Worm (Caenorhabditis elegans): ENCODE measurements around the gene C09B9.4.
A peak's percentile ranks its signal among the peaks of the same experiment; 100 is the strongest.
"Not testable (repeated sequence)": the region's sequence is repeated elsewhere in the genome, so short reads cannot be mapped to it uniquely, and the experiment has no call there.

Gene C09B9.4

DNA sequence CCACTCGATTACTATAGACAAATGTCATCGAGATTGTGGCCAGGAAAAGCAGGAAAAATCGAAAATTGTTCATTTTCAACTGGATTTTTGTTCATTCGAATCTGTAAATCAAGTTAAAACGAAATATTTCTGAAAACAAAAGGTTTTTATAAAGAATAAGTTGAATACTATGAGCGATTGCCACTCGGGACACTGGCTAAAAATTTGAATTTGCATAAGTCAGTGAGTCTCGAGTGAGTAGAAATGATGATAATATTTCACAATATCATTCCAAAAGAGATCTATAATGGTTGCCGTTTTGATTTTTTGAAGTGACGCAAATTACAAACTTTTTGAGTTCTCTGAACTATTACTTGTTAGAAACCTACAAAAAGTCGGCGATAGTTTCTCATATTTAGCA is 12.6 kb downstream of the C09B9.4 start, which contains the start of gene T28H11.8:
Gene T28H11.8, minus strand, starts transcription at position 101 of the 400 bp plus-strand sequence.
- TF ChIP-seq ztf-23 (GFP tag; IDR thresholded peaks at IDR 0.05) = no peak
- no peak for TF ChIP-seq med-1 (GFP tag; optimal IDR thresholded peaks at IDR 0.05; ENCODE audit: insufficient read depth)
- no peak for TF ChIP-seq klf-2 (GFP tag; conservative IDR thresholded peaks at IDR 0.05)
- no peak for TF ChIP-seq tab-1 (GFP tag; IDR thresholded peaks at IDR 0.05)
- no peak for TF ChIP-seq cog-1 (tag; optimal IDR thresholded peaks at IDR 0.05)
- TF ChIP-seq ref-1 (GFP tag; conservative IDR thresholded peaks at IDR 0.05) = no peak
- TF ChIP-seq T22C8.4 (GFP tag; IDR thresholded peaks at IDR 0.05) = no peak
- no peak for TF ChIP-seq flt-1 (GFP tag; IDR thresholded peaks at IDR 0.05)
- no peak for TF ChIP-seq ztf-29 (GFP tag; IDR thresholded peaks at IDR 0.05)

DNA sequence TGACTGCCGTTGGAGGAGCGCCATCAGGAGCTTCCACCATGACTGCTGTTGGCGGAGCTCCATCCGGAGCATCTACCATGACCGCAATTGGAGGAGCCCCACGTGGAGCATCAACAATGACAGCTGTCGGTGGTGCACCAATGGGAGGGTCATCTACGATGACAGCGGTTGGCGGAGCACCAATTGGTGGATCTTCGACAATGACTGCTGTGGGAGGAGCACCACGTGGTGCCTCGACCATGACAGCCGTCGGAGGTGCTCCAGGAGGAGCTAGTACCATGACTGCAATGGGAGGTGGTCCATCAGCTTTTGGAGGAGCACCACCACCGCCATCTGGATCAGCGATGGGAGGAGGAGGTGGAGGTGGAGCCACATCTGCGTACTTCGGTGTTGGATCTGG is 16.1 kb downstream of the C09B9.4 start, which contains the start of gene T28H11.7:
Gene T28H11.7, minus strand, starts transcription at position 101 of the 400 bp plus-strand sequence.
- 0 out of 2 replicates have a peak, but pooled peaks have one; percentile 9 for TF ChIP-seq tab-1 (GFP tag; IDR thresholded peaks at IDR 0.05)

DNA sequence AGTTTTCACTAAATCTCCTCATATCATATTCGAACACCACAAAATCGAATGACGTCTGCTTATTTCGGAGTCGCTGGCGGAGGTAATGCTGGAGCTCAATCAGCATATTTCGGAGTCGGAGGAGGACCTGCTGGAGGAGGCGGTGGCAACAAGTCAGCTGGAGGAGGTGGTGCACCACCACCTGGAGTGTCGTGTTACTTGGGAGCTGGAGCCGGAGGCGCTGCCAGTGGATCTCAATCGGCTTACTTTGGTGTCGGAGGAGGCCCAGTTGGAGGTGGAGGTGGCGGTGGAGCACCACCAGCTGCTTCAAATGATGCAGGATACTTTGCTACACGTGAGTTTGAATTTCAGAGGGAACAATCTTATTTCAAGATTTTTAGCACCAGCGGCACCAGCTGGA is 16.7 kb downstream of the C09B9.4 start, which contains the start of gene ssq-4:
Gene ssq-4, plus strand, starts transcription at position 19 of the 400 bp plus-strand sequence.
- TF ChIP-seq ztf-29 (GFP tag; IDR thresholded peaks at IDR 0.05); ref-1 (GFP tag; conservative IDR thresholded peaks at IDR 0.05); tab-1 (GFP tag; IDR thresholded peaks at IDR 0.05): not testable (repeated sequence)

DNA sequence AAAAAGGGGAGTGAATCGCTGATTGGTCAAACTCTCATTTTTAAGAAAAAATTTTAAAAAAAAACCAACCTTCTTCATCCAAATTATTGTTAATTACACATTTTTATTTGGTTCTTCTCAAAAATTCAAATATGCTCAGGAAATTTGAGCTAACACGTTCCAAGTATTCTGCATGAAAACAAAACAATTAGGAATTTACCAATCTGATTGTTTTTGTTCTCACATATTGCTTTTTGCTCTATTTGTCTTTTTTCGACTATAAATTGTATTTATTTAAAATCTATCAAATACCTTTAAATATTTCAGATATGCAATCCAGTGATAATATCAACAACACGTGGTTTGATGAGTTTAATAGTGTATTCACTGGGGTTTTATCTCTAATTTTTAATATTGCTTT is 20.9 kb downstream of the C09B9.4 start, which contains the start of gene srm-1:
Gene srm-1, plus strand, starts transcription at position 301 of the 400 bp plus-strand sequence.
- TF ChIP-seq klf-2 (GFP tag; conservative IDR thresholded peaks at IDR 0.05) (no peak), tab-1 (GFP tag; IDR thresholded peaks at IDR 0.05) (no peak), ztf-23 (GFP tag; IDR thresholded peaks at IDR 0.05) (no peak), ztf-29 (GFP tag; IDR thresholded peaks at IDR 0.05) (no peak), cog-1 (tag; optimal IDR thresholded peaks at IDR 0.05) (no peak)

DNA sequence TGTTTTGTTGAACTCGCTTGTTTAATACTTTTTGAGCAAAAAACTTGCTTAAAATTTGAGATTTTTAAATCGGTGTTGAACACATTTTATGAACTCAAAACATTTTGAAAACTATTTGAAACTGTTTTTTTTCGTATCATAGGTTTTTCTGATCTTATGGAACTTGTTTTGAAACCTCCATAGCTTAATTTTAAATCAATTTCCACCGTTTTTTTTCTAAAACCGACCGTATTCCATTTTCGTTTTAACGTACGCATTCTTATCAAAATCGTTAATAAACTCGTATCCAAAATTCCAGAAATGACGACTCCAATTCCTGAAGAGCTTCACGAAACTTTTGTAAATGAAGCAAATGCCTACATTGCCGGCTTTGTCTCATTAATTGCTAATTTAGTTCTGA is 24.8 kb downstream of the C09B9.4 start, which contains the start of gene srm-2:
Gene srm-2, plus strand, starts transcription at position 301 of the 400 bp plus-strand sequence.
- no peak for TF ChIP-seq ztf-29 (GFP tag; IDR thresholded peaks at IDR 0.05)
- TF ChIP-seq med-1 (GFP tag; optimal IDR thresholded peaks at IDR 0.05; ENCODE audit: insufficient read depth) = no peak
- no peak for TF ChIP-seq tab-1 (GFP tag; IDR thresholded peaks at IDR 0.05)
- TF ChIP-seq ztf-23 (GFP tag; IDR thresholded peaks at IDR 0.05) = no peak
- no peak for TF ChIP-seq klf-2 (GFP tag; conservative IDR thresholded peaks at IDR 0.05)
- TF ChIP-seq T22C8.4 (GFP tag; IDR thresholded peaks at IDR 0.05) = no peak
- TF ChIP-seq ref-1 (GFP tag; conservative IDR thresholded peaks at IDR 0.05) = no peak
- no peak for TF ChIP-seq cog-1 (tag; optimal IDR thresholded peaks at IDR 0.05)
- no peak for TF ChIP-seq flt-1 (GFP tag; IDR thresholded peaks at IDR 0.05)

DNA sequence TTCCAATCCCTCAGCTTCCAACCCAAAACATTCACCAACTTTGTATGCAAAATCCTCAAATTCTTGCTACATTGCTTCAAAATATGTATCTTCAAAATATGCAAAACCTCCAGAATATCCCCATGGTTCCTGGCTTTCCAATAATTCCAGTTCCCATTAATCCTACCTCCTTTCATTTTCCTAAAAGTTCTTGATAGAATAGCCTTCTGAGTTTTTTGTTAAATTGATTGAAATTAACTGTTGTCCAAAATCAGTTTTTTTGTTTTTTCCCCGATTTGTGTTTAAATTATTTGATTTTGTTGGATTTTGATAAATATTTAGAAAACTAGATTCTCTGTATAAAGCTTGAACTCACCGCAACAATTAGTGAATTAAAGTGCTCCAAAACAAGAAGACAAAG is 28.0 kb downstream of the C09B9.4 start:
- TF ChIP-seq klf-2 (GFP tag; conservative IDR thresholded peaks at IDR 0.05) (no peak), T22C8.4 (GFP tag; IDR thresholded peaks at IDR 0.05) (no peak), med-1 (GFP tag; optimal IDR thresholded peaks at IDR 0.05; ENCODE audit: insufficient read depth) (no peak), ztf-23 (GFP tag; IDR thresholded peaks at IDR 0.05) (no peak)

DNA sequence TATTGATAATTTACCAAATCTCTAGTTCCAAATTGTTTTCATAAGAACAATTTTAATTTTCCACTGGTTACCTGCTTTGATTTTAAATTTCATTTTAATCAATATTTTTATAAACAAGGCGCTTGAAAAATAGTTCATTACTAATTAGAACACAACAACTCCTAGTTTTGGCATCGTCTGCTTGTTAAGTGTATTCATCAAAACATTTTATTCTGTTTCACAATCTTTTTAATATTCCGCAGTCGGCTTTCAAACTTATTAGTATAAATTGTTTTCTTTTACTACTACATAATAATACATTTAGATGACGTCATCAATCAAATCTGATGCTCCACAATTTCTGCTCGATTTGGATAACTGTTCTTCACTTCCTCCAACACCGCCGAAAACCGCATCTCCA is 30.7 kb downstream of the C09B9.4 start, which contains the start of gene pes-1:
Gene pes-1, plus strand, starts transcription at position 301 of the 400 bp plus-strand sequence.
- no peak for TF ChIP-seq ztf-29 (GFP tag; IDR thresholded peaks at IDR 0.05)
- no peak for TF ChIP-seq tab-1 (GFP tag; IDR thresholded peaks at IDR 0.05)
- no peak for TF ChIP-seq T22C8.4 (GFP tag; IDR thresholded peaks at IDR 0.05)
- TF ChIP-seq cog-1 (tag; optimal IDR thresholded peaks at IDR 0.05) = no peak
- TF ChIP-seq ztf-23 (GFP tag; IDR thresholded peaks at IDR 0.05) = no peak
- no peak for TF ChIP-seq klf-2 (GFP tag; conservative IDR thresholded peaks at IDR 0.05)
- no peak for TF ChIP-seq flt-1 (GFP tag; IDR thresholded peaks at IDR 0.05)
- no peak for TF ChIP-seq ref-1 (GFP tag; conservative IDR thresholded peaks at IDR 0.05)
- no peak for TF ChIP-seq med-1 (GFP tag; optimal IDR thresholded peaks at IDR 0.05; ENCODE audit: insufficient read depth)

DNA sequence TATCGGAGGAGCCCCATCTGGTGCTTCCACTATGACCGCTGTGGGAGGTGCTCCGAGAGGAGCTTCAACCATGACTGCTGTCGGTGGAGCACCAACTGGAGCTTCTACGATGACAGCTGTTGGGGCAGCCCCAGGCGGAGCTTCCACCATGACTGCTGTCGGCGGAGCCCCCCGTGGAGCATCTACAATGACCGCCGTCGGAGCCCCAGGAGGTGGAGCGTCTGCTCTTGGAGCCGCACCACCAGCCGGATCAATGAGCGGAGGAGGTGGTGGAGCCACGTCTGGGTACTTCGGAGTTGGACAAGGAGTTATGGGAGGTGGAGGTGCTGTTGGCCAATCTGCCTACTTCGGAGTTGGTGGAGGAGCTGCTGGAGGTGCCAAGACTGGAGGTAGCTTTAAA is 36.2 kb downstream of the C09B9.4 start:
- TF ChIP-seq ref-1 (GFP tag; conservative IDR thresholded peaks at IDR 0.05) (no peak), flt-1 (GFP tag; IDR thresholded peaks at IDR 0.05) (no peak), klf-2 (GFP tag; conservative IDR thresholded peaks at IDR 0.05) (no peak), cog-1 (tag; optimal IDR thresholded peaks at IDR 0.05) (no peak), T22C8.4 (GFP tag; IDR thresholded peaks at IDR 0.05) (no peak), med-1 (GFP tag; optimal IDR thresholded peaks at IDR 0.05; ENCODE audit: insufficient read depth) (no peak), ztf-23 (GFP tag; IDR thresholded peaks at IDR 0.05) (no peak), tab-1 (GFP tag; IDR thresholded peaks at IDR 0.05) (no peak), ztf-29 (GFP tag; IDR thresholded peaks at IDR 0.05) (no peak)

DNA sequence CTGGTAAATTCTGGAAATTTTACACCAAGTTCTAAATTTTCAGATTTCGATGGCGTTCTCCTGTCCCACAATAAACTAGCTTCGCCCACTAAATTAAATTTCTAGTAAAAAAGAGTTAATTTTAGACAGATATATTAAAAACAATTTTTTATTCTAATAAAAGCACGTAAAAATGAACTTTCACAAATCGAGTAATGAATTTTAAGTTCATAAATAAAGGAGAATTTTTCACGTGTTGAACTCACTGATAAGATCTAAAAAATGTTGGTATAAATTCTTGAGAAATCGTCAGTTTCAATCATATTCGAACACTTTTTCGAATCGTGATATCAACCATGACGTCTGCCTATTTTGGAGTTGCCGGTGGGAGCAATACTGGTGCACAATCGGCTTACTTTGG is 37.3 kb downstream of the C09B9.4 start, which contains the start of gene ssq-2:
Gene ssq-2, plus strand, starts transcription at position 301 of the 400 bp plus-strand sequence.
- TF ChIP-seq tab-1 (GFP tag; IDR thresholded peaks at IDR 0.05) (no peak), med-1 (GFP tag; optimal IDR thresholded peaks at IDR 0.05; ENCODE audit: insufficient read depth) (no peak), klf-2 (GFP tag; conservative IDR thresholded peaks at IDR 0.05) (no peak), ref-1 (GFP tag; conservative IDR thresholded peaks at IDR 0.05) (no peak), cog-1 (tag; optimal IDR thresholded peaks at IDR 0.05) (no peak), flt-1 (GFP tag; IDR thresholded peaks at IDR 0.05) (no peak), T22C8.4 (GFP tag; IDR thresholded peaks at IDR 0.05) (no peak), ztf-23 (GFP tag; IDR thresholded peaks at IDR 0.05) (no peak), ztf-29 (GFP tag; IDR thresholded peaks at IDR 0.05) (no peak)

DNA sequence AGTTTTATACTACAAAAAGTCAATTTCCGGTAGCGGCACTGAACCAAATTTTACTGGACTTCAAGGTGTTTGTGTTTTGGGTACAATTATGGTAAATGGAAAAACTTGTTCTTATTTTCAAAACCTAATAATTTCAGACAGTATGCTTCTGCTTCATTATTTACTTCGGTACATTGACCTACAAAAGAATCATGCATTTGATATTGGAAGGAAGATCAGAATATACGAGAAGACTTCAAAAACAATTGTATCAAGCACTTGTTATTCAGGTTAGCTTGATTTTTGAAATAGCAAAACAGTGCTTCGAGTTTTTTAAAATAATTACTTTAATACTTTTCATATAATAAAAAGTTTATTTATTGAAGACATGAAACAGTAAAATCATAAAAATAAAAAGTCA is 40.0 kb downstream of the C09B9.4 start:
- TF ChIP-seq med-1 (GFP tag; optimal IDR thresholded peaks at IDR 0.05; ENCODE audit: insufficient read depth) (no peak), cog-1 (tag; optimal IDR thresholded peaks at IDR 0.05) (no peak), tab-1 (GFP tag; IDR thresholded peaks at IDR 0.05) (no peak), flt-1 (GFP tag; IDR thresholded peaks at IDR 0.05) (no peak), T22C8.4 (GFP tag; IDR thresholded peaks at IDR 0.05) (no peak), ztf-23 (GFP tag; IDR thresholded peaks at IDR 0.05) (no peak), ztf-29 (GFP tag; IDR thresholded peaks at IDR 0.05) (no peak), ref-1 (GFP tag; conservative IDR thresholded peaks at IDR 0.05) (no peak), klf-2 (GFP tag; conservative IDR thresholded peaks at IDR 0.05) (no peak)
